Fruit fly (Drosophila melanogaster) whole organism, embryonic: Measurements from ENCODE around the gene CG13124.

Experiments
- Bdp1 ChIP-seq: fragments of 200-800 bp; sonication (Bioruptor generic); optimal IDR thresholded peaks from 3 replicates; lab custom pipeline; 2016; ENCODE audit warnings: missing biosample characterization, missing genetic modification characterization
- CG10431 ChIP-seq: fragments of 200-800 bp; sonication (Bioruptor generic); optimal IDR thresholded peaks from 3 replicates; lab custom pipeline; 2018; ENCODE audit warnings: missing biosample characterization, mild to moderate bottlenecking, missing genetic modification characterization
- CG14014 ChIP-seq: fragments of 200-800 bp; sonication (Bioruptor generic); IDR thresholded peaks from 2 replicates; pipeline ENCODE4 v1.3.6; 2022; ENCODE audit warnings: missing biosample characterization, missing genetic modification characterization
- CG14710 ChIP-seq: fragments of 200-800 bp; sonication (Bioruptor generic); optimal IDR thresholded peaks from 3 replicates; lab custom pipeline; 2019; ENCODE audit warnings: missing biosample characterization, mild to moderate bottlenecking, missing genetic modification characterization, moderate library complexity
- CG14965 ChIP-seq: fragments of 200-800 bp; sonication (Bioruptor generic); optimal IDR thresholded peaks from 2 replicates; lab custom pipeline; 2016; ENCODE audit warnings: missing biosample characterization, missing genetic modification characterization, borderline replicate concordance
- CG15073 ChIP-seq: fragments of 200-800 bp; sonication (Bioruptor generic); optimal IDR thresholded peaks from 2 replicates; lab custom pipeline; 2016; ENCODE audit warnings: missing biosample characterization, missing genetic modification characterization
- CG16863 ChIP-seq: fragments of 200-800 bp; sonication (Bioruptor generic); optimal IDR thresholded peaks from 3 replicates; lab custom pipeline; 2016; ENCODE audit warnings: missing biosample characterization, missing genetic modification characterization
- CG17912 ChIP-seq: fragments of 200-800 bp; sonication (Bioruptor generic); optimal IDR thresholded peaks from 2 replicates; lab custom pipeline; 2018; ENCODE audit warnings: missing biosample characterization, mild to moderate bottlenecking, missing genetic modification characterization
- CG2116 ChIP-seq: fragments of 200-800 bp; sonication (Bioruptor generic); optimal IDR thresholded peaks from 3 replicates; lab custom pipeline; 2018; ENCODE audit warnings: missing biosample characterization, mild to moderate bottlenecking, missing genetic modification characterization
- CG2875 ChIP-seq: fragments of 200-800 bp; sonication (Bioruptor generic); optimal IDR thresholded peaks from 2 replicates; lab custom pipeline; 2017; ENCODE audit warnings: missing biosample characterization, mild to moderate bottlenecking, missing genetic modification characterization, missing genetic modification reagents
- CG30403 ChIP-seq: fragments of 200-800 bp; sonication (Bioruptor generic); optimal IDR thresholded peaks from 3 replicates; lab custom pipeline; 2016; ENCODE audit warnings: missing biosample characterization, missing genetic modification characterization
- CG31388 ChIP-seq: fragments of 200-800 bp; sonication (Bioruptor generic); optimal IDR thresholded peaks from 2 replicates; lab custom pipeline; 2016; ENCODE audit warnings: missing biosample characterization, missing genetic modification characterization
- CG31441 ChIP-seq: fragments of 200-800 bp; sonication (Bioruptor generic); IDR thresholded peaks from 2 replicates; pipeline ENCODE4 v1.3.6; 2022; ENCODE audit warnings: missing biosample characterization, missing genetic modification characterization
- CG33213 ChIP-seq: fragments of 200-800 bp; sonication (Bioruptor generic); optimal IDR thresholded peaks from 3 replicates; lab custom pipeline; 2016; ENCODE audit warnings: missing biosample characterization, missing genetic modification characterization
- CG34224 ChIP-seq: fragments of 200-800 bp; sonication (Bioruptor generic); IDR thresholded peaks from 3 replicates; pipeline ENCODE4 v1.3.6; 2022; ENCODE audit warnings: missing biosample characterization, missing genetic modification characterization; ENCODE audit not compliant: partially characterized antibody
- CG3847 ChIP-seq: fragments of 200-800 bp; sonication (Bioruptor generic); IDR thresholded peaks from 2 replicates; pipeline ENCODE4 v1.3.6; 2022; ENCODE audit warnings: missing biosample characterization, missing genetic modification characterization
- CG42726 ChIP-seq: fragments of 200-800 bp; sonication (Bioruptor generic); IDR thresholded peaks from 2 replicates; pipeline ENCODE4 v1.3.6; 2022; ENCODE audit warnings: missing biosample characterization, missing genetic modification characterization; ENCODE audit not compliant: partially characterized antibody
- CG4404 ChIP-seq: fragments of 200-800 bp; sonication (Bioruptor generic); IDR thresholded peaks from 2 replicates; pipeline ENCODE4 v1.3.6; 2022; ENCODE audit warnings: missing biosample characterization, missing genetic modification characterization
- CG6689 ChIP-seq: fragments of 200-800 bp; sonication (Bioruptor generic); IDR thresholded peaks from 2 replicates; pipeline ENCODE4 v1.3.6; 2022; ENCODE audit warnings: missing biosample characterization, missing genetic modification characterization
- CrebB ChIP-seq: fragments of 200-800 bp; sonication (Bioruptor generic); optimal IDR thresholded peaks from 3 replicates; lab custom pipeline; 2018; ENCODE audit warnings: missing biosample characterization, mild to moderate bottlenecking, missing genetic modification characterization
- E2f1 ChIP-seq: fragments of 200-800 bp; sonication (Bioruptor generic); IDR thresholded peaks from 2 replicates; pipeline ENCODE4 v1.3.6; 2022; ENCODE audit warnings: missing biosample characterization, missing genetic modification characterization
- Fer1 ChIP-seq: fragments of 200-800 bp; sonication (Bioruptor generic); optimal IDR thresholded peaks from 2 replicates; lab custom pipeline; 2017; ENCODE audit warnings: missing biosample characterization, mild to moderate bottlenecking, missing genetic modification characterization
- GATAe ChIP-seq: fragments of 200-800 bp; sonication (Bioruptor generic); conservative IDR thresholded peaks from 2 replicates; pipeline ENCODE4 v1.3.6; 2022; ENCODE audit warnings: missing biosample characterization, missing genetic modification characterization
- Hmr ChIP-seq: fragments of 200-800 bp; sonication (Bioruptor generic); optimal IDR thresholded peaks from 3 replicates; lab custom pipeline; 2017; ENCODE audit warnings: mild to moderate bottlenecking, missing biosample characterization, missing genetic modification reagents, missing genetic modification characterization
- Hmx ChIP-seq: fragments of 200-800 bp; sonication (Bioruptor generic); optimal IDR thresholded peaks from 2 replicates; lab custom pipeline; 2016; ENCODE audit warnings: missing biosample characterization, missing genetic modification characterization
- Hr51 ChIP-seq, 2 experiments: fragments of 200-800 bp; sonication (Bioruptor generic); optimal IDR thresholded peaks; 2 replicates in 1 of 2; 3 replicates in 1 of 2; lab custom pipeline; 2016 to 2018; ENCODE audit warnings: missing biosample characterization in 2 of 2, missing genetic modification characterization in 2 of 2, mild to moderate bottlenecking in 1 of 2, moderate library complexity in 1 of 2
- Lpt ChIP-seq: fragments of >200 bp; optimal IDR thresholded peaks from 2 replicates; lab custom pipeline; 2018; ENCODE audit warnings: missing biosample characterization, missing genetic modification characterization
- Mes4 ChIP-seq: fragments of 200-800 bp; sonication (Bioruptor generic); optimal IDR thresholded peaks from 2 replicates; lab custom pipeline; 2016; ENCODE audit warnings: missing biosample characterization, missing genetic modification characterization
- Ptx1 ChIP-seq: fragments of 200-800 bp; sonication (Bioruptor generic); IDR thresholded peaks from 2 replicates; pipeline ENCODE4 v1.3.6; 2022; ENCODE audit warnings: missing biosample characterization, missing genetic modification characterization
- Sin3A ChIP-seq: fragments of >200 bp; optimal IDR thresholded peaks from 2 replicates; lab custom pipeline; 2018
- Stat92E ChIP-seq, 3 experiments: fragments of >200 bp in 2 of 3; fragments of 200-800 bp in 1 of 3; sonication (Bioruptor generic) in 1 of 3; optimal IDR thresholded peaks; 2 replicates each; lab custom pipeline; 2017 to 2019; ENCODE audit warnings: missing biosample characterization in 3 of 3, missing genetic modification characterization in 3 of 3, mild to moderate bottlenecking in 1 of 3, moderate library complexity in 1 of 3
- Trl ChIP-seq, 3 experiments: fragments of >200 bp in 2 of 3; fragments of 200-800 bp in 1 of 3; sonication (Bioruptor generic) in 1 of 3; optimal IDR thresholded peaks; 2 replicates in 1 of 3; 3 replicates in 2 of 3; lab custom pipeline; 2016 to 2017; ENCODE audit warnings: missing biosample characterization in 1 of 3, missing genetic modification characterization in 1 of 3
- Vsx1 ChIP-seq: fragments of 200-800 bp; sonication (Bioruptor generic); optimal IDR thresholded peaks from 2 replicates; lab custom pipeline; 2017; ENCODE audit warnings: missing biosample characterization, mild to moderate bottlenecking, missing genetic modification characterization, missing genetic modification reagents
- aop ChIP-seq: fragments of 200-800 bp; sonication (Bioruptor generic); IDR thresholded peaks from 2 replicates; pipeline ENCODE4 v1.3.6; 2022; ENCODE audit warnings: missing biosample characterization, missing genetic modification characterization
- chinmo ChIP-seq: fragments of 200-800 bp; sonication (Bioruptor generic); IDR thresholded peaks from 4 replicates; pipeline ENCODE4 v1.3.6; 2022; ENCODE audit warnings: missing biosample characterization, missing genetic modification characterization; ENCODE audit not compliant: partially characterized antibody
- dati ChIP-seq: fragments of 200-800 bp; sonication (Bioruptor generic); IDR thresholded peaks from 2 replicates; pipeline ENCODE4 v1.3.6; 2022; ENCODE audit warnings: missing biosample characterization, missing genetic modification characterization
- dysf ChIP-seq: fragments of 200-800 bp; sonication (Bioruptor generic); IDR thresholded peaks from 3 replicates; pipeline ENCODE4 v1.3.6; 2022; ENCODE audit warnings: missing biosample characterization, missing genetic modification characterization
- gro ChIP-seq: fragments of 200-800 bp; sonication (Bioruptor generic); optimal IDR thresholded peaks from 2 replicates; lab custom pipeline; 2016; ENCODE audit warnings: missing biosample characterization, missing genetic modification characterization
- gsb-n ChIP-seq: fragments of 200-800 bp; sonication (Bioruptor generic); optimal IDR thresholded peaks from 3 replicates; lab custom pipeline; 2018; ENCODE audit warnings: missing biosample characterization, mild to moderate bottlenecking, missing genetic modification characterization
- insv ChIP-seq, 2 experiments: fragments of 200-800 bp; sonication (Bioruptor generic); optimal IDR thresholded peaks; 3 replicates each; lab custom pipeline; 2016 to 2018; ENCODE audit warnings: missing biosample characterization in 2 of 2, missing genetic modification characterization in 2 of 2
- lab ChIP-seq: fragments of 200-800 bp; sonication (Bioruptor generic); optimal IDR thresholded peaks from 3 replicates; lab custom pipeline; 2017; ENCODE audit warnings: missing biosample characterization, missing genetic modification characterization, mild to moderate bottlenecking, moderate library complexity, missing genetic modification reagents
- luna ChIP-seq: fragments of 200-800 bp; sonication (Bioruptor generic); optimal IDR thresholded peaks from 2 replicates; lab custom pipeline; 2016; ENCODE audit warnings: missing biosample characterization, missing genetic modification characterization
- nom ChIP-seq: fragments of 200-800 bp; sonication (Bioruptor generic); optimal IDR thresholded peaks from 2 replicates; lab custom pipeline; 2017; ENCODE audit warnings: missing biosample characterization, missing genetic modification characterization, mild to moderate bottlenecking, moderate library complexity, missing genetic modification reagents
- odd ChIP-seq: fragments of 200-800 bp; sonication (Bioruptor generic); optimal IDR thresholded peaks from 2 replicates; lab custom pipeline; 2017; ENCODE audit warnings: missing biosample characterization, mild to moderate bottlenecking, missing genetic modification characterization
- phol ChIP-seq: fragments of 200-800 bp; sonication (Bioruptor generic); optimal IDR thresholded peaks from 3 replicates; lab custom pipeline; 2018; ENCODE audit warnings: missing biosample characterization, mild to moderate bottlenecking, missing genetic modification characterization, moderate library complexity
- row ChIP-seq: fragments of 200-800 bp; sonication (Bioruptor generic); IDR thresholded peaks from 3 replicates; pipeline ENCODE4 v1.3.6; 2022; ENCODE audit warnings: missing biosample characterization, missing genetic modification characterization
- sima ChIP-seq: fragments of 200-800 bp; sonication (Bioruptor generic); optimal IDR thresholded peaks from 2 replicates; lab custom pipeline; 2016; ENCODE audit warnings: missing biosample characterization, missing genetic modification characterization
- sqz ChIP-seq: fragments of 200-800 bp; sonication (Bioruptor generic); optimal IDR thresholded peaks from 3 replicates; lab custom pipeline; 2018; ENCODE audit warnings: missing biosample characterization, mild to moderate bottlenecking, missing genetic modification characterization
- zf30C ChIP-seq: fragments of 200-800 bp; sonication (Bioruptor generic); optimal IDR thresholded peaks from 3 replicates; lab custom pipeline; 2018; ENCODE audit warnings: missing biosample characterization, mild to moderate bottlenecking, missing genetic modification characterization

Gene CG13124

dm6 chr2L:9956993-9957652 lies 48.7 kb upstream of the CG13124 start, which contains the start of the genes CG4658 and CG5846 (continued):
- peak; percentile 70 for TF ChIP-seq nom (GFP tag; lab: Kevin White, UChicago)
- peak; percentile 9 for TF ChIP-seq CG17912 (GFP tag; lab: Kevin White, UChicago)
- TF ChIP-seq sqz (GFP tag; lab: Kevin White, UChicago) = peak; percentile 79
- TF ChIP-seq CG6689 (GFP tag; lab: Robert Waterston, UW) = peak; percentile 97
- TF ChIP-seq CrebB = peak; percentile 76
- peak in 1 of 2 experiments; percentile 39 for TF ChIP-seq insv (GFP tag; optimal IDR thresholded peaks at IDR 0.05; lab: Kevin White, UChicago)
- peak; percentile 92 for TF ChIP-seq CG14014 (GFP tag; lab: Robert Waterston, UW)
- peak; percentile 80 for TF ChIP-seq Mes4
- peak; percentile 97 for TF ChIP-seq CG30403 (GFP tag; lab: Kevin White, UChicago)
- TF ChIP-seq CG14965 (GFP tag; lab: Kevin White, UChicago) = no peak
- peak; percentile 89 for TF ChIP-seq odd (GFP tag; lab: Kevin White, UChicago)
- TF ChIP-seq aop = peak; percentile 55; the same call in 1 of the 2 replicates
- TF ChIP-seq Hmx = peak; percentile 73
- peak; percentile 98 for TF ChIP-seq Ptx1 (GFP tag; lab: Robert Waterston, UW)
- no peak for TF ChIP-seq luna (GFP tag; lab: Kevin White, UChicago)
- TF ChIP-seq dati (GFP tag; lab: Robert Waterston, UW) = peak; percentile 79
- peak; percentile 96 for TF ChIP-seq phol (tag; lab: Kevin White, UChicago)
- TF ChIP-seq CG31388 (GFP tag; lab: Kevin White, UChicago) = peak; percentile 77
- peak in 1 of 3 experiments; percentile 88 for TF ChIP-seq Stat92E (GFP tag; optimal IDR thresholded peaks at IDR 0.05; lab: Kevin White, UChicago)
- TF ChIP-seq CG2875 (GFP tag; lab: Kevin White, UChicago) = peak; percentile 84
- TF ChIP-seq CG10431 = peak; percentile 77
- peak; percentile 83 for TF ChIP-seq Vsx1 (GFP tag; lab: Kevin White, UChicago)
- TF ChIP-seq row (GFP tag; lab: Robert Waterston, UW) = peak; percentile 99
- peak; percentile 93 for TF ChIP-seq Hmr (GFP tag; lab: Kevin White, UChicago)
- peak; percentile 80 for TF ChIP-seq Bdp1 (GFP tag; lab: Kevin White, UChicago)
- peak; percentile 18 for TF ChIP-seq Sin3A (lab: Kevin White, UChicago)
- TF ChIP-seq CG42726 (GFP tag; lab: Robert Waterston, UW) = no peak
- no peak for TF ChIP-seq CG34224 (GFP tag; lab: Robert Waterston, UW)
- no peak for TF ChIP-seq sima (GFP tag; lab: Kevin White, UChicago)
- TF ChIP-seq zf30C (GFP tag; lab: Kevin White, UChicago) = peak; percentile 25
- TF ChIP-seq CG33213 (GFP tag; lab: Kevin White, UChicago) = peak; percentile 42
- TF ChIP-seq CG14710 (tag; lab: Kevin White, UChicago) = peak; percentile 96
- TF ChIP-seq Fer1 = peak; percentile 88
- peak; percentile 96 for TF ChIP-seq E2f1
- TF ChIP-seq CG2116 (GFP tag; lab: Kevin White, UChicago) = peak; percentile 91
- TF ChIP-seq gro (GFP tag; lab: Kevin White, UChicago) = peak; percentile 52
- TF ChIP-seq dysf (GFP tag; lab: Robert Waterston, UW) = peak; percentile 95
- no peak for TF ChIP-seq Lpt (GFP tag; lab: Kevin White, UChicago)
- peak; percentile 81 for TF ChIP-seq GATAe (GFP tag; lab: Robert Waterston, UW)
- peak; percentile 97 for TF ChIP-seq CG31441 (GFP tag; lab: Robert Waterston, UW)
- TF ChIP-seq CG4404 = peak; percentile 91
- TF ChIP-seq Hr51 (GFP tag; optimal IDR thresholded peaks at IDR 0.05; lab: Kevin White, UChicago) = peak; percentile 74 to 96
- 0 out of 4 replicates have a peak, but pooled peaks have one; percentile 46 for TF ChIP-seq chinmo (GFP tag; lab: Robert Waterston, UW)
- peak; percentile 97 for TF ChIP-seq gsb-n (tag; lab: Kevin White, UChicago)
- TF ChIP-seq CG16863 = peak; percentile 87
- TF ChIP-seq CG3847 (GFP tag; lab: Robert Waterston, UW) = peak; percentile 85
- TF ChIP-seq lab = peak; percentile 94
- TF ChIP-seq CG15073 (GFP tag; lab: Kevin White, UChicago) = peak; percentile 77
- TF ChIP-seq Trl (optimal IDR thresholded peaks at IDR 0.05; lab: Kevin White, UChicago) = no peak
- TF ChIP-seq Trl (GFP tag; optimal IDR thresholded peaks at IDR 0.05; lab: Kevin White, UChicago) = peak; percentile 75
